Worm (Caenorhabditis elegans) whole organism, young adult: ENCODE results near the gene pct-1.

Experiments
- B0019.2 ChIP-seq: fragments of 200-800 bp; sonication (Bioruptor generic); conservative IDR thresholded peaks from 2 replicates; pipeline ENCODE4 v1.3.6; 2022; ENCODE audit warnings: missing genetic modification reagents, missing genetic modification characterization, missing compliant biosample characterization
- C06A6.2 ChIP-seq: fragments of 200-800 bp; sonication (Bioruptor generic); conservative IDR thresholded peaks from 2 replicates; pipeline ENCODE4 v1.3.6; 2022; ENCODE audit warnings: missing genetic modification characterization, missing compliant biosample characterization
- F23B12.7 ChIP-seq: sonication (generic microtip); optimal IDR thresholded peaks from 2 replicates; lab custom pipeline; 2017; ENCODE audit warnings: missing genetic modification characterization, mild to moderate bottlenecking, missing compliant biosample characterization, antibody characterized with exemption, moderate library complexity; ENCODE audit not compliant: insufficient read depth
- F33H1.4 ChIP-seq: fragments of 200-800 bp; sonication (Bioruptor generic); IDR thresholded peaks from 2 replicates; pipeline ENCODE4 v1.3.6; 2022; ENCODE audit warnings: missing genetic modification reagents, missing genetic modification characterization, missing compliant biosample characterization
- F52B5.7 ChIP-seq: sonication (generic microtip); optimal IDR thresholded peaks from 2 replicates; lab custom pipeline; 2016; ENCODE audit warnings: mild to moderate bottlenecking, missing genetic modification characterization, missing compliant biosample characterization
- F57A8.1 ChIP-seq: fragments of 200-800 bp; sonication (Bioruptor generic); optimal IDR thresholded peaks from 2 replicates; lab custom pipeline; 2018; ENCODE audit warnings: mild to moderate bottlenecking, missing genetic modification characterization, moderate library complexity, missing compliant biosample characterization
- F57C9.4 ChIP-seq: sonication (generic microtip); optimal IDR thresholded peaks from 2 replicates; lab custom pipeline; 2017; ENCODE audit warnings: mild to moderate bottlenecking, missing genetic modification characterization, missing compliant biosample characterization
- K12H6.12 ChIP-seq: fragments of 200-800 bp; sonication (Bioruptor generic); optimal IDR thresholded peaks from 2 replicates; lab custom pipeline; 2018; ENCODE audit warnings: mild to moderate bottlenecking, missing genetic modification characterization, missing compliant biosample characterization
- Y79H2A.3 ChIP-seq: fragments of 200-800 bp; sonication (Bioruptor generic); conservative IDR thresholded peaks from 2 replicates; pipeline ENCODE4 v1.3.6; 2022; ENCODE audit warnings: missing genetic modification reagents, missing genetic modification characterization, missing compliant biosample characterization
- aptf-2 ChIP-seq: fragments of 200-800 bp; sonication (Bioruptor generic); conservative IDR thresholded peaks from 2 replicates; pipeline ENCODE4 v1.3.6; 2022; ENCODE audit warnings: missing genetic modification reagents, missing genetic modification characterization, missing compliant biosample characterization
- atf-7 ChIP-seq: sonication (generic microtip); optimal IDR thresholded peaks from 2 replicates; lab custom pipeline; 2017; ENCODE audit warnings: mild to moderate bottlenecking, missing genetic modification characterization, missing compliant biosample characterization
- bed-1 ChIP-seq: fragments of 200-800 bp; sonication (Bioruptor generic); IDR thresholded peaks from 2 replicates; pipeline ENCODE4 v1.3.6; 2022; ENCODE audit warnings: missing genetic modification reagents, missing genetic modification characterization, missing compliant biosample characterization
- ccch-3 ChIP-seq: fragments of 200-800 bp; sonication (Bioruptor generic); optimal IDR thresholded peaks from 2 replicates; lab custom pipeline; 2018; ENCODE audit warnings: mild to moderate bottlenecking, missing genetic modification characterization, missing compliant biosample characterization
- cebp-1 ChIP-seq, 2 experiments: fragments of 200-800 bp in 1 of 2; sonication (Bioruptor generic) in 1 of 2; sonication (generic microtip) in 1 of 2; IDR thresholded peaks in 1 of 2; optimal IDR thresholded peaks in 1 of 2; 2 replicates each; pipeline versions ENCODE4 v1.3.6 to Lab custom; 2017 to 2022; ENCODE audit warnings: missing compliant biosample characterization in 2 of 2, missing genetic modification characterization in 2 of 2, mild to moderate bottlenecking in 1 of 2, missing genetic modification reagents in 1 of 2, moderate library complexity in 1 of 2
- cebp-2 ChIP-seq: fragments of 200-800 bp; sonication (Bioruptor generic); IDR thresholded peaks from 2 replicates; pipeline ENCODE4 v1.3.6; 2022; ENCODE audit warnings: missing genetic modification characterization, missing compliant biosample characterization
- ceh-27 ChIP-seq: fragments of 200-800 bp; sonication (Bioruptor generic); optimal IDR thresholded peaks from 2 replicates; lab custom pipeline; 2018; ENCODE audit warnings: mild to moderate bottlenecking, missing genetic modification characterization, moderate library complexity, missing compliant biosample characterization
- ceh-91 ChIP-seq: fragments of 200-800 bp; sonication (Bioruptor generic); IDR thresholded peaks from 2 replicates; pipeline ENCODE4 v1.3.6; 2022; ENCODE audit warnings: missing genetic modification reagents, missing genetic modification characterization, missing compliant biosample characterization
- dpff-1 ChIP-seq: sonication (generic microtip); optimal IDR thresholded peaks from 2 replicates; lab custom pipeline; 2017; ENCODE audit warnings: mild to moderate bottlenecking, missing genetic modification characterization, missing compliant biosample characterization
- dpl-1 ChIP-seq: fragments of 150-350 bp; optimal IDR thresholded peaks from 2 replicates; lab custom pipeline; 2014; ENCODE audit warnings: missing biosample characterization, missing genetic modification reagents, missing genetic modification characterization
- egrh-3 ChIP-seq: fragments of 200-800 bp; sonication (Bioruptor generic); IDR thresholded peaks from 2 replicates; pipeline ENCODE4 v1.3.6; 2022; ENCODE audit warnings: missing genetic modification reagents, missing genetic modification characterization, missing compliant biosample characterization
- fkh-3 ChIP-seq: sonication (generic microtip); optimal IDR thresholded peaks from 2 replicates; lab custom pipeline; 2016; ENCODE audit warnings: mild to moderate bottlenecking, missing genetic modification characterization, missing compliant biosample characterization
- gei-17 ChIP-seq: fragments of 200-800 bp; sonication (Bioruptor generic); optimal IDR thresholded peaks from 2 replicates; lab custom pipeline; 2018; ENCODE audit warnings: mild to moderate bottlenecking, missing genetic modification characterization, missing compliant biosample characterization
- him-1 ChIP-seq: sonication (generic microtip); optimal IDR thresholded peaks from 2 replicates; lab custom pipeline; 2016; ENCODE audit warnings: missing genotype, missing genetic modification reagents, missing genetic modification characterization, missing compliant biosample characterization
- hmg-1.2 ChIP-seq: fragments of 200-800 bp; sonication (Bioruptor generic); IDR thresholded peaks from 2 replicates; pipeline ENCODE4 v1.3.6; 2022; ENCODE audit warnings: missing genetic modification reagents, missing genetic modification characterization, missing compliant biosample characterization
- hmg-20 ChIP-seq: fragments of 200-800 bp; sonication (Bioruptor generic); IDR thresholded peaks from 2 replicates; pipeline ENCODE4 v1.3.6; 2022; ENCODE audit warnings: missing genetic modification reagents, missing genetic modification characterization, missing compliant biosample characterization
- hrde-1 ChIP-seq: sonication (generic microtip); optimal IDR thresholded peaks from 2 replicates; lab custom pipeline; 2016; ENCODE audit warnings: missing genetic modification characterization, mild to moderate bottlenecking, missing compliant biosample characterization, moderate library complexity, missing genotype, missing genetic modification reagents, borderline replicate concordance
- lin-26 ChIP-seq: fragments of 200-800 bp; sonication (Bioruptor generic); IDR thresholded peaks from 2 replicates; pipeline ENCODE4 v1.3.6; 2022; ENCODE audit warnings: missing genetic modification reagents, missing genetic modification characterization, missing compliant biosample characterization
- lin-35 ChIP-seq, 3 experiments: fragments of 150-350 bp in 2 of 3; sonication (generic microtip) in 1 of 3; optimal IDR thresholded peaks; 2 replicates each; lab custom pipeline; 2014 to 2018; ENCODE audit warnings: missing biosample characterization in 3 of 3, missing genetic modification characterization in 3 of 3, missing genetic modification reagents in 3 of 3
- lin-40 ChIP-seq: sonication (generic microtip); optimal IDR thresholded peaks from 2 replicates; lab custom pipeline; 2016; ENCODE audit warnings: missing genetic modification characterization, mild to moderate bottlenecking, missing compliant biosample characterization, missing genotype, missing genetic modification reagents
- madf-8 ChIP-seq: fragments of 200-800 bp; sonication (Bioruptor generic); conservative IDR thresholded peaks from 2 replicates; pipeline ENCODE4 v1.3.6; 2022; ENCODE audit warnings: missing genetic modification reagents, missing genetic modification characterization, missing compliant biosample characterization
- nfya-1 ChIP-seq: sonication (generic microtip); optimal IDR thresholded peaks from 2 replicates; lab custom pipeline; 2017; ENCODE audit warnings: antibody characterized with exemption, missing compliant biosample characterization, missing genetic modification characterization, borderline replicate concordance; ENCODE audit not compliant: insufficient read depth
- nfyb-1 ChIP-seq: fragments of 200-800 bp; sonication (Bioruptor generic); IDR thresholded peaks from 2 replicates; pipeline ENCODE4 v1.3.6; 2022; ENCODE audit warnings: missing genetic modification reagents, missing genetic modification characterization, missing compliant biosample characterization
- pbrm-1 ChIP-seq: fragments of 200-800 bp; sonication (Bioruptor generic); IDR thresholded peaks from 2 replicates; pipeline ENCODE4 v1.3.6; 2022; ENCODE audit warnings: missing genetic modification reagents, missing genetic modification characterization, missing compliant biosample characterization
- pha-4 ChIP-seq: fragments of 150-350 bp; sonication (generic microtip); optimal IDR thresholded peaks from 2 replicates; lab custom pipeline; 2014; ENCODE audit warnings: missing biosample characterization, missing genetic modification reagents, missing genetic modification characterization
- repo-1 ChIP-seq: sonication (generic microtip); optimal IDR thresholded peaks from 2 replicates; lab custom pipeline; 2017; ENCODE audit warnings: mild to moderate bottlenecking, missing genetic modification characterization, missing compliant biosample characterization
- rpc-1 ChIP-seq, 2 experiments: fragments of 150-350 bp in 1 of 2; sonication (generic microtip) in 1 of 2; optimal IDR thresholded peaks; 2 replicates each; lab custom pipeline; 2014 to 2018; ENCODE audit warnings: missing biosample characterization in 1 of 2, missing genetic modification characterization in 1 of 2, missing genetic modification reagents in 1 of 2, missing genotype in 1 of 2
- sdz-38 ChIP-seq: sonication (generic microtip); optimal IDR thresholded peaks from 2 replicates; lab custom pipeline; 2016; ENCODE audit warnings: missing genotype, missing genetic modification characterization, missing compliant biosample characterization
- snpc-1.3 ChIP-seq: sonication (generic microtip); optimal IDR thresholded peaks from 2 replicates; lab custom pipeline; 2017; ENCODE audit warnings: missing genetic modification characterization, mild to moderate bottlenecking, missing compliant biosample characterization, antibody characterized with exemption, moderate library complexity, missing genotype, missing genetic modification reagents; ENCODE audit not compliant: insufficient read depth
- snpc-3.4 ChIP-seq: sonication (generic microtip); optimal IDR thresholded peaks from 2 replicates; lab custom pipeline; 2017; ENCODE audit warnings: missing genetic modification characterization, mild to moderate bottlenecking, missing compliant biosample characterization, antibody characterized with exemption, moderate library complexity, missing genotype, missing genetic modification reagents
- snpc-4 ChIP-seq, 5 experiments: fragments of 150-350 bp in 1 of 5; sonication (generic microtip) in 4 of 5; optimal IDR thresholded peaks; 2 replicates each; lab custom pipeline; 2014 to 2018; ENCODE audit warnings: missing genetic modification characterization in 5 of 5, missing biosample characterization in 3 of 5, antibody characterized with exemption in 2 of 5, mild to moderate bottlenecking in 2 of 5, missing compliant biosample characterization in 2 of 5, missing genotype in 2 of 5, moderate library complexity in 2 of 5, missing genetic modification reagents in 1 of 5
- somi-1 ChIP-seq: fragments of 200-800 bp; sonication (Bioruptor generic); optimal IDR thresholded peaks from 2 replicates; lab custom pipeline; 2018; ENCODE audit warnings: mild to moderate bottlenecking, missing genetic modification characterization, missing compliant biosample characterization
- tlf-1 ChIP-seq: fragments of 200-800 bp; sonication (Bioruptor generic); optimal IDR thresholded peaks from 2 replicates; lab custom pipeline; 2018; ENCODE audit warnings: mild to moderate bottlenecking, missing genetic modification characterization, missing compliant biosample characterization
- xnd-1 ChIP-seq: sonication (generic microtip); optimal IDR thresholded peaks from 2 replicates; lab custom pipeline; 2016; ENCODE audit warnings: missing genotype, missing genetic modification reagents, missing genetic modification characterization, missing compliant biosample characterization
- ztf-25 ChIP-seq: fragments of 200-800 bp; sonication (Bioruptor generic); IDR thresholded peaks from 2 replicates; pipeline ENCODE4 v1.3.6; 2022; ENCODE audit warnings: missing genetic modification reagents, missing genetic modification characterization, missing compliant biosample characterization
- ztf-28 ChIP-seq: fragments of 200-800 bp; sonication (Bioruptor generic); IDR thresholded peaks from 2 replicates; pipeline ENCODE4 v1.3.6; 2022; ENCODE audit warnings: missing genetic modification reagents, missing genetic modification characterization, missing compliant biosample characterization
- ztf-3 ChIP-seq: fragments of 200-800 bp; sonication (Bioruptor generic); optimal IDR thresholded peaks from 2 replicates; lab custom pipeline; 2018; ENCODE audit warnings: mild to moderate bottlenecking, missing genetic modification characterization, missing compliant biosample characterization
- ztf-6 ChIP-seq: fragments of 200-800 bp; sonication (Bioruptor generic); IDR thresholded peaks from 2 replicates; pipeline ENCODE4 v1.3.6; 2022; ENCODE audit warnings: missing genetic modification reagents, missing genetic modification characterization, missing compliant biosample characterization

pct-1 gene

ce11 chrIV:8133536-8133935, 42.7 kb upstream of the pct-1 start, which contains the start of gene sph-1:
Gene sph-1 (minus strand): TSS chrIV:8133558.
- TF ChIP-seq F23B12.7 (tag; lab: Kevin White, UChicago) (no peak), ztf-3 (GFP tag; lab: Kevin White, UChicago) (no peak), madf-8 (GFP tag; lab: Robert Waterston, UW) (no peak), snpc-3.4 (no peak), tlf-1 (GFP tag; lab: Kevin White, UChicago) (no peak), hmg-1.2 (GFP tag; lab: Robert Waterston, UW) (peak; percentile 47; the same call in 1 of the 2 replicates), pbrm-1 (GFP tag; lab: Robert Waterston, UW) (no peak), atf-7 (tag; lab: Kevin White, UChicago) (no peak), gei-17 (GFP tag; lab: Kevin White, UChicago) (no peak), pha-4 (no peak), lin-26 (GFP tag; lab: Robert Waterston, UW) (0 out of 2 replicates have a peak, but pooled peaks have one; percentile 15), lin-40 (tag; lab: Kevin White, UChicago) (peak; percentile 30), bed-1 (no peak), sdz-38 (no peak), C06A6.2 (GFP tag; lab: Robert Waterston, UW) (no peak), cebp-1 (GFP tag; IDR thresholded peaks at IDR 0.05; lab: Robert Waterston, UW) (no peak), cebp-1 (tag; optimal IDR thresholded peaks at IDR 0.05; lab: Kevin White, UChicago) (peak; percentile 57), hrde-1 (no peak), aptf-2 (GFP tag; lab: Robert Waterston, UW) (no peak), Y79H2A.3 (GFP tag; lab: Robert Waterston, UW) (no peak), snpc-1.3 (tag; lab: Kevin White, UChicago) (peak; percentile 4), ztf-6 (GFP tag; lab: Robert Waterston, UW) (no peak), nfya-1 (tag; lab: Kevin White, UChicago) (no peak), cebp-2 (no peak), lin-35 (GFP tag; optimal IDR thresholded peaks at IDR 0.05; lab: Kevin White, UChicago) (no peak), fkh-3 (tag; lab: Kevin White, UChicago) (no peak), hmg-20 (GFP tag; lab: Robert Waterston, UW) (no peak), repo-1 (tag; lab: Kevin White, UChicago) (peak; percentile 51), F52B5.7 (no peak), ztf-25 (no peak), somi-1 (no peak), egrh-3 (GFP tag; lab: Robert Waterston, UW) (no peak), F57A8.1 (GFP tag; lab: Kevin White, UChicago) (no peak), xnd-1 (tag; lab: Kevin White, UChicago) (no peak), dpl-1 (GFP tag; lab: Kevin White, UChicago) (no peak), F57C9.4 (tag; lab: Kevin White, UChicago) (no peak), K12H6.12 (no peak), B0019.2 (GFP tag; lab: Robert Waterston, UW) (no peak), snpc-4 (GFP tag; optimal IDR thresholded peaks at IDR 0.05; lab: Kevin White, UChicago) (no peak), snpc-4 (tag; optimal IDR thresholded peaks at IDR 0.05; lab: Kevin White, UChicago) (no peak), him-1 (tag; lab: Kevin White, UChicago) (no peak), nfyb-1 (0 out of 2 replicates have a peak, but pooled peaks have one; percentile 13), ccch-3 (GFP tag; lab: Kevin White, UChicago) (no peak), ztf-28 (no peak), ceh-27 (peak; percentile 3), rpc-1 (optimal IDR thresholded peaks at IDR 0.05; lab: Kevin White, UChicago) (no peak), rpc-1 (tag; optimal IDR thresholded peaks at IDR 0.05; lab: Kevin White, UChicago) (no peak), ceh-91 (GFP tag; lab: Robert Waterston, UW) (no peak), dpff-1 (tag; lab: Kevin White, UChicago) (no peak), F33H1.4 (no peak)
